Worm (Caenorhabditis elegans): Measurements from ENCODE around the gene abu-10.

DNA sequence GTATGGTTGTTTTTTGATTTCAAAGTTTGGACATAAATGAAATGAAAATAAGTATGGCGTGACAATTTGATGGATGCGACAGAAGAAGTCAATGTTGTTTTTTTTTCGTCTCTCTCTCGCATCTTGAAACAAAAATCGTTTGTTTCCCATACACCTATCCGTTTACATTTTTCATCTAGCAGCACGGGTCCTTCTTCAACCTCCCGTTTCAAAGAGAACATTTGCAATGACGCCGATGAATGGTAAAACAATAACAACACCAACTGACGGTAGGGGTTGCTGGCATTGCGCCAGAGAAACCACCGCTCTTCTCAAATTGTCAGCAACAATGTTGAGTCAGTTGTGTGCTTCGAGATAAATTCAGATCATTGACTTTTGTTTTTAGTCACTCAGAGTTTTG lies 41.2 kb downstream of the abu-10 start:
- TF ChIP-seq elt-2 (tag; optimal IDR thresholded peaks at IDR 0.05): no peak
- no peak for TF ChIP-seq ztf-11 (tag; optimal IDR thresholded peaks at IDR 0.05)
- TF ChIP-seq zag-1 (tag; optimal IDR thresholded peaks at IDR 0.05): no peak
- no peak for TF ChIP-seq unc-30 (tag; optimal IDR thresholded peaks at IDR 0.05)
- peak; percentile 87 for TF ChIP-seq unc-130 (tag; optimal IDR thresholded peaks at IDR 0.05)
- TF ChIP-seq lsy-2 (tag; optimal IDR thresholded peaks at IDR 0.05): peak; percentile 30 to 57
- no peak for TF ChIP-seq grh-1 (GFP tag; IDR thresholded peaks at IDR 0.05)
